Worm (Caenorhabditis elegans): ENCODE results near the gene F21C10.5.

The F21C10.5 gene

ce11 chrV:9101062-9101461, 24.4 kb upstream of the F21C10.5 start, which contains the start of gene frpr-6 (continued):
- TF ChIP-seq Y75B8A.6 (GFP tag; IDR thresholded peaks at IDR 0.05), result no peak
- no peak for TF ChIP-seq lir-3 (tag; optimal IDR thresholded peaks at IDR 0.05)
- no peak for TF ChIP-seq lsy-2 (tag; optimal IDR thresholded peaks at IDR 0.05)
- TF ChIP-seq php-3 (GFP tag; IDR thresholded peaks at IDR 0.05), result no peak
- no peak for TF ChIP-seq fkh-10 (GFP tag; optimal IDR thresholded peaks at IDR 0.05)
- TF ChIP-seq snpc-1.2 (GFP tag; IDR thresholded peaks at IDR 0.05), result no peak
- no peak for TF ChIP-seq mes-2 (tag; optimal IDR thresholded peaks at IDR 0.05; ENCODE audit: poor library complexity, severe bottlenecking)

- TF ChIP-seq hmg-1.1 (GFP tag; IDR thresholded peaks at IDR 0.05) (no peak), nhr-77 (tag; optimal IDR thresholded peaks at IDR 0.05) (no peak), ceh-32 (tag; optimal IDR thresholded peaks at IDR 0.05; ENCODE audit: poor library complexity) (no peak), ZK337.2 (GFP tag; IDR thresholded peaks at IDR 0.05) (no peak), ama-1 (optimal IDR thresholded peaks at IDR 0.05) (no peak), F49E8.2 (tag; optimal IDR thresholded peaks at IDR 0.05; ENCODE audit: borderline replicate concordance) (no peak), R02D3.7 (tag; optimal IDR thresholded peaks at IDR 0.05) (no peak), Y105C5A.15 (GFP tag; IDR thresholded peaks at IDR 0.05) (no peak), lin-13 (GFP tag; optimal IDR thresholded peaks at IDR 0.05) (no peak), lir-3 (tag; optimal IDR thresholded peaks at IDR 0.05) (no peak), ceh-28 (tag; optimal IDR thresholded peaks at IDR 0.05) (no peak), pqm-1 (tag; optimal IDR thresholded peaks at IDR 0.05) (no peak), mxl-2 (GFP tag; conservative IDR thresholded peaks at IDR 0.05) (no peak)
Measured at ce11 chrV:9108219-9108618, 17.2 kb upstream of the F21C10.5 start, which contains the start of gene F21C10.18. F21C10.18 (plus strand) TSS chrV:9108519.

- no peak for TF ChIP-seq ceh-28 (tag; optimal IDR thresholded peaks at IDR 0.05)
- no peak for TF ChIP-seq madf-9 (GFP tag; conservative IDR thresholded peaks at IDR 0.05)
- no peak for TF ChIP-seq hlh-11 (tag; optimal IDR thresholded peaks at IDR 0.05)
- TF ChIP-seq madf-5 (GFP tag; IDR thresholded peaks at IDR 0.05), result no peak
- no peak for TF ChIP-seq aha-1 (tag)
- no peak for TF ChIP-seq cey-2 (tag; optimal IDR thresholded peaks at IDR 0.05; ENCODE audit: borderline replicate concordance, insufficient read depth)
- no peak for TF ChIP-seq lin-39 (tag; optimal IDR thresholded peaks at IDR 0.05)
- no peak for TF ChIP-seq nhr-11 (tag; optimal IDR thresholded peaks at IDR 0.05)
- TF ChIP-seq R02D3.7 (tag; optimal IDR thresholded peaks at IDR 0.05), result no peak
- no peak for TF ChIP-seq nhr-77 (tag; optimal IDR thresholded peaks at IDR 0.05)
- no peak for TF ChIP-seq nhr-76 (tag; optimal IDR thresholded peaks at IDR 0.05)
- TF ChIP-seq F10B5.3 (tag; optimal IDR thresholded peaks at IDR 0.05), result no peak
Measured at ce11 chrV:9109281-9109680, 16.2 kb upstream of the F21C10.5 start, which contains the start of gene pqn-31. pqn-31 (plus strand) TSS chrV:9109581.

- TF ChIP-seq unc-62 (GFP tag; optimal IDR thresholded peaks at IDR 0.05 in 1 of 2), result peak in 1 of 2 experiments; percentile 73
- no peak for TF ChIP-seq unc-62 (tag; optimal IDR thresholded peaks at IDR 0.05)
- TF ChIP-seq lin-15B (tag; optimal IDR thresholded peaks at IDR 0.05), result no peak
- TF ChIP-seq ama-1 (optimal IDR thresholded peaks at IDR 0.05), result no peak
- no peak for TF ChIP-seq madf-5 (GFP tag; IDR thresholded peaks at IDR 0.05)
- no peak for TF ChIP-seq ceh-44 (GFP tag; IDR thresholded peaks at IDR 0.05)
- TF ChIP-seq lin-38 (GFP tag; IDR thresholded peaks at IDR 0.05), result no peak
- TF ChIP-seq attf-4 (tag; optimal IDR thresholded peaks at IDR 0.05), result no peak
Measured at ce11 chrV:9111957-9112356, 13.5 kb upstream of the F21C10.5 start.

- no peak for TF ChIP-seq mxl-2 (GFP tag; conservative IDR thresholded peaks at IDR 0.05)
Measured at ce11 chrV:9112467-9112866, 13.0 kb upstream of the F21C10.5 start, which contains the start of gene F21C10.7. F21C10.7 (plus strand) TSS chrV:9112767.

Measured in whole organism, L4 larva.